Worm (Caenorhabditis elegans) whole organism, L1 larva: Measurements from ENCODE around the gene C06A8.6.

Experiments
- C16A3.4 ChIP-seq: fragments of 150-350 bp; optimal IDR thresholded peaks from 2 replicates; lab custom pipeline; 2014; ENCODE audit warnings: missing biosample characterization, missing genetic modification characterization
- F16B12.6 ChIP-seq: fragments of 150-350 bp; optimal IDR thresholded peaks from 2 replicates; lab custom pipeline; 2014; ENCODE audit warnings: missing biosample characterization, missing genetic modification characterization
- aha-1 ChIP-seq: fragments of 150-350 bp; optimal IDR thresholded peaks from 2 replicates; lab custom pipeline; 2014; ENCODE audit warnings: missing biosample characterization, missing genetic modification characterization
- aly-2 ChIP-seq: fragments of 150-350 bp; optimal IDR thresholded peaks from 2 replicates; lab custom pipeline; 2014; ENCODE audit warnings: missing biosample characterization, missing genetic modification characterization
- ama-1 ChIP-seq: fragments of 150-350 bp; optimal IDR thresholded peaks from 2 replicates; lab custom pipeline; 2014
- blmp-1 ChIP-seq: fragments of 150-350 bp; optimal IDR thresholded peaks from 2 replicates; lab custom pipeline; 2014; ENCODE audit warnings: missing biosample characterization, missing genetic modification characterization
- ceh-63 ChIP-seq: fragments of 200-800 bp; sonication (Bioruptor generic); optimal IDR thresholded peaks from 2 replicates; lab custom pipeline; 2018; ENCODE audit warnings: mild to moderate bottlenecking, missing genetic modification characterization, missing compliant biosample characterization
- ceh-8 ChIP-seq: fragments of 200-800 bp; sonication (Bioruptor generic); optimal IDR thresholded peaks from 2 replicates; lab custom pipeline; 2018; ENCODE audit warnings: mild to moderate bottlenecking, missing genetic modification characterization, moderate library complexity, missing compliant biosample characterization
- ceh-82 ChIP-seq, 3 experiments: fragments of 150-350 bp in 1 of 3; sonication (generic microtip) in 2 of 3; optimal IDR thresholded peaks; 2 replicates each; lab custom pipeline; 2014 to 2017; ENCODE audit warnings: missing biosample characterization in 3 of 3, missing genetic modification characterization in 3 of 3
- ceh-90 ChIP-seq: sonication (generic microtip); optimal IDR thresholded peaks from 2 replicates; lab custom pipeline; 2016; ENCODE audit warnings: missing genetic modification characterization, missing compliant biosample characterization
- ces-1 ChIP-seq: fragments of 150-350 bp; optimal IDR thresholded peaks from 2 replicates; lab custom pipeline; 2014; ENCODE audit warnings: missing biosample characterization, missing genetic modification reagents, missing genetic modification characterization
- dsc-1 ChIP-seq: sonication (generic microtip); optimal IDR thresholded peaks from 2 replicates; lab custom pipeline; 2016; ENCODE audit warnings: mild to moderate bottlenecking, missing genetic modification characterization, missing compliant biosample characterization
- efl-1 ChIP-seq, 4 experiments: fragments of 150-350 bp; optimal IDR thresholded peaks in 3 of 4; peaks in 1 of 4; 1 replicate in 1 of 4; 2 replicates in 3 of 4; lab custom pipeline; 2014; ENCODE audit warnings: missing biosample characterization in 2 of 4, missing genetic modification characterization in 2 of 4, missing genetic modification reagents in 2 of 4
- efl-3 ChIP-seq: fragments of 200-800 bp; sonication (Bioruptor generic); optimal IDR thresholded peaks from 2 replicates; lab custom pipeline; 2018; ENCODE audit warnings: mild to moderate bottlenecking, missing genetic modification characterization, missing compliant biosample characterization
- egl-27 ChIP-seq, 2 experiments: fragments of 150-350 bp in 1 of 2; sonication (generic microtip); optimal IDR thresholded peaks; 3 replicates each; lab custom pipeline; 2017 to 2018; ENCODE audit warnings: missing biosample characterization in 2 of 2, missing genetic modification characterization in 2 of 2, missing genetic modification reagents in 2 of 2
- elt-2 ChIP-seq: sonication (generic microtip); optimal IDR thresholded peaks from 2 replicates; lab custom pipeline; 2016; ENCODE audit warnings: missing genetic modification characterization, mild to moderate bottlenecking, inconsistent platforms, missing compliant biosample characterization, missing genetic modification reagents
- elt-3 ChIP-seq, 6 experiments: fragments of 150-350 bp in 1 of 6; sonication (generic microtip); optimal IDR thresholded peaks; 2 replicates each; lab custom pipeline; 2017 to 2018; ENCODE audit warnings: missing biosample characterization in 6 of 6, missing genetic modification characterization in 6 of 6, inconsistent platforms in 1 of 6
- ets-5 ChIP-seq: fragments of 200-800 bp; sonication (Bioruptor generic); IDR thresholded peaks from 2 replicates; pipeline ENCODE4 v1.3.6; 2022; ENCODE audit warnings: missing genetic modification characterization, missing compliant biosample characterization
- fkh-8 ChIP-seq: sonication (generic microtip); optimal IDR thresholded peaks from 2 replicates; lab custom pipeline; 2016; ENCODE audit warnings: mild to moderate bottlenecking, missing genetic modification characterization, missing compliant biosample characterization
- fos-1 ChIP-seq: fragments of 150-350 bp; optimal IDR thresholded peaks from 2 replicates; lab custom pipeline; 2014; ENCODE audit warnings: missing biosample characterization, missing genetic modification characterization
- grh-1 ChIP-seq: fragments of 200-800 bp; sonication (Bioruptor generic); IDR thresholded peaks from 2 replicates; pipeline ENCODE4 v1.3.6; 2022; ENCODE audit warnings: missing genetic modification reagents, missing genetic modification characterization, missing compliant biosample characterization
- hlh-17 ChIP-seq: fragments of 200-800 bp; sonication (Bioruptor generic); optimal IDR thresholded peaks from 2 replicates; lab custom pipeline; 2018; ENCODE audit warnings: missing genetic modification characterization, mild to moderate bottlenecking, missing compliant biosample characterization, moderate library complexity, borderline replicate concordance
- hlh-4 ChIP-seq: sonication (generic microtip); optimal IDR thresholded peaks from 2 replicates; lab custom pipeline; 2016; ENCODE audit warnings: mild to moderate bottlenecking, missing genetic modification characterization, missing compliant biosample characterization
- irx-1 ChIP-seq: sonication (generic microtip); optimal IDR thresholded peaks from 2 replicates; lab custom pipeline; 2016; ENCODE audit warnings: missing genetic modification characterization, missing compliant biosample characterization
- lin-13 ChIP-seq: fragments of 150-350 bp; optimal IDR thresholded peaks from 2 replicates; lab custom pipeline; 2014; ENCODE audit warnings: missing biosample characterization, missing genetic modification reagents, missing genetic modification characterization
- lin-15B ChIP-seq: fragments of 150-350 bp; sonication (generic microtip); optimal IDR thresholded peaks from 3 replicates; lab custom pipeline; 2014; ENCODE audit warnings: missing biosample characterization, missing genetic modification characterization
- lsy-2 ChIP-seq, 2 experiments: fragments of 150-350 bp; optimal IDR thresholded peaks; 2 replicates each; lab custom pipeline; 2014; ENCODE audit warnings: missing biosample characterization in 2 of 2, missing genetic modification characterization in 2 of 2
- mab-9 ChIP-seq: fragments of 200-800 bp; sonication (Bioruptor generic); IDR thresholded peaks from 2 replicates; pipeline ENCODE4 v1.3.6; 2022; ENCODE audit warnings: missing genetic modification reagents, missing genetic modification characterization, missing compliant biosample characterization
- mdl-1 ChIP-seq, 2 experiments: fragments of 150-350 bp; optimal IDR thresholded peaks; 2 replicates each; lab custom pipeline; 2014 to 2017; ENCODE audit warnings: missing biosample characterization in 2 of 2, missing genetic modification characterization in 2 of 2, inconsistent platforms in 1 of 2
- mep-1 ChIP-seq: fragments of 150-350 bp; optimal IDR thresholded peaks from 2 replicates; lab custom pipeline; 2014; ENCODE audit warnings: missing biosample characterization, missing genetic modification characterization
- nhr-11 ChIP-seq: fragments of 150-350 bp; optimal IDR thresholded peaks from 2 replicates; lab custom pipeline; 2014; ENCODE audit warnings: missing biosample characterization, missing genetic modification characterization
- nhr-19 ChIP-seq: fragments of 200-800 bp; sonication (Bioruptor generic); conservative IDR thresholded peaks from 2 replicates; pipeline ENCODE4 v1.3.6; 2022; ENCODE audit warnings: missing genetic modification characterization, missing compliant biosample characterization
- nhr-20 ChIP-seq: sonication (generic microtip); optimal IDR thresholded peaks from 2 replicates; lab custom pipeline; 2016; ENCODE audit warnings: mild to moderate bottlenecking, missing genetic modification characterization, missing compliant biosample characterization
- nhr-28 ChIP-seq: fragments of 150-350 bp; optimal IDR thresholded peaks from 2 replicates; lab custom pipeline; 2014; ENCODE audit warnings: missing biosample characterization, missing genetic modification characterization
- nhr-47 ChIP-seq: sonication (generic microtip); optimal IDR thresholded peaks from 2 replicates; lab custom pipeline; 2016; ENCODE audit warnings: mild to moderate bottlenecking, missing genetic modification characterization, moderate library complexity, missing compliant biosample characterization
- nhr-71 ChIP-seq: sonication (generic microtip); optimal IDR thresholded peaks from 2 replicates; lab custom pipeline; 2016; ENCODE audit warnings: mild to moderate bottlenecking, missing genetic modification characterization, moderate library complexity, missing compliant biosample characterization
- nhr-76 ChIP-seq: sonication (generic microtip); optimal IDR thresholded peaks from 2 replicates; lab custom pipeline; 2017; ENCODE audit warnings: missing biosample characterization, missing genetic modification characterization
- nhr-77 ChIP-seq: fragments of 150-350 bp; optimal IDR thresholded peaks from 2 replicates; lab custom pipeline; 2014; ENCODE audit warnings: missing biosample characterization, missing genetic modification characterization
- nhr-84 ChIP-seq: sonication (generic microtip); optimal IDR thresholded peaks from 2 replicates; lab custom pipeline; 2017; ENCODE audit warnings: missing biosample characterization, missing genetic modification characterization
- nhr-85 ChIP-seq: sonication (generic microtip); peaks from one replicate; lab custom pipeline; 2016; ENCODE audit warnings: missing genetic modification characterization, inconsistent platforms, missing compliant biosample characterization
- nhr-90 ChIP-seq: sonication (generic microtip); optimal IDR thresholded peaks from 2 replicates; lab custom pipeline; 2016; ENCODE audit warnings: mild to moderate bottlenecking, missing genetic modification characterization, missing compliant biosample characterization; ENCODE audit not compliant: poor library complexity
- pag-3 ChIP-seq: sonication (generic microtip); optimal IDR thresholded peaks from 2 replicates; lab custom pipeline; 2017; ENCODE audit warnings: missing genetic modification characterization, mild to moderate bottlenecking, missing compliant biosample characterization, antibody characterized with exemption, borderline replicate concordance; ENCODE audit not compliant: insufficient read depth
- rnt-1 ChIP-seq: sonication (generic microtip); optimal IDR thresholded peaks from 2 replicates; lab custom pipeline; 2016; ENCODE audit warnings: mild to moderate bottlenecking, missing genetic modification characterization, moderate library complexity, missing compliant biosample characterization
- skn-1 ChIP-seq: fragments of 150-350 bp; optimal IDR thresholded peaks from 2 replicates; lab custom pipeline; 2014; ENCODE audit warnings: missing biosample characterization, missing genetic modification characterization
- snpc-4 ChIP-seq: fragments of 150-350 bp; optimal IDR thresholded peaks from 2 replicates; lab custom pipeline; 2014; ENCODE audit warnings: missing biosample characterization, missing genetic modification characterization
- snu-23 ChIP-seq: sonication (generic microtip); optimal IDR thresholded peaks from 2 replicates; lab custom pipeline; 2016; ENCODE audit warnings: missing genetic modification characterization, missing compliant biosample characterization
- unc-62 ChIP-seq: fragments of 150-350 bp; optimal IDR thresholded peaks from 2 replicates; lab custom pipeline; 2014; ENCODE audit warnings: missing biosample characterization, missing genetic modification reagents, missing genetic modification characterization
- unc-86 ChIP-seq: sonication (generic microtip); optimal IDR thresholded peaks from 2 replicates; lab custom pipeline; 2016; ENCODE audit warnings: missing genetic modification characterization, missing compliant biosample characterization
- unc-98 ChIP-seq: fragments of 200-800 bp; sonication (Bioruptor generic); IDR thresholded peaks from 2 replicates; pipeline ENCODE4 v1.3.6; 2022; ENCODE audit warnings: missing genetic modification characterization, missing compliant biosample characterization
- vab-15 ChIP-seq: sonication (generic microtip); optimal IDR thresholded peaks from 2 replicates; lab custom pipeline; 2017; ENCODE audit warnings: missing genotype, mild to moderate bottlenecking, missing genetic modification characterization, missing compliant biosample characterization
- zip-4 ChIP-seq: fragments of 200-800 bp; sonication (Bioruptor generic); optimal IDR thresholded peaks from 2 replicates; lab custom pipeline; 2018; ENCODE audit warnings: mild to moderate bottlenecking, missing genetic modification characterization, moderate library complexity, missing compliant biosample characterization
- ztf-4 ChIP-seq: fragments of 150-350 bp; optimal IDR thresholded peaks from 2 replicates; lab custom pipeline; 2014; ENCODE audit warnings: missing biosample characterization, missing genetic modification characterization

Gene C06A8.6

ce11 chrII:7777320-7777978 is 5.2 kb downstream of the C06A8.6 start, which contains the start of gene mthf-1 (continued):
- TF ChIP-seq nhr-47 (tag; lab: Kevin White, UChicago) (no peak), mab-9 (GFP tag; lab: Robert Waterston, UW) (no peak), vab-15 (tag; lab: Kevin White, UChicago) (no peak), elt-3 (tag; optimal IDR thresholded peaks at IDR 0.05; lab: Kevin White, UChicago) (peak in 4 of 6 experiments; percentile 23 to 73 (median 67)), egl-27 (tag; optimal IDR thresholded peaks at IDR 0.05; lab: Kevin White, UChicago) (no peak), pag-3 (tag; lab: Kevin White, UChicago) (no peak), fos-1 (tag; lab: Kevin White, UChicago) (no peak), ceh-63 (GFP tag; lab: Kevin White, UChicago) (no peak), nhr-19 (GFP tag; lab: Robert Waterston, UW) (peak; percentile 15; the same call in 1 of the 2 replicates), nhr-11 (tag; lab: Kevin White, UChicago) (no peak), mep-1 (tag; lab: Kevin White, UChicago) (no peak), efl-3 (GFP tag; lab: Kevin White, UChicago) (no peak), ztf-4 (tag; lab: Kevin White, UChicago) (no peak), hlh-4 (tag; lab: Kevin White, UChicago) (no peak), snpc-4 (tag; lab: Kevin White, UChicago) (no peak), dsc-1 (tag; lab: Kevin White, UChicago) (no peak), nhr-84 (no peak), ceh-90 (tag; lab: Kevin White, UChicago) (no peak), ceh-8 (GFP tag; lab: Kevin White, UChicago) (no peak), F16B12.6 (no peak), unc-62 (GFP tag; lab: Kevin White, UChicago) (no peak), rnt-1 (tag; lab: Kevin White, UChicago) (no peak), efl-1 (optimal IDR thresholded peaks at IDR 0.05; lab: Kevin White, UChicago) (no peak), efl-1 (GFP tag; optimal IDR thresholded peaks at IDR 0.05 in 1 of 2; lab: Kevin White, UChicago) (peak in 1 of 2 experiments; percentile 6), ceh-82 (tag; optimal IDR thresholded peaks at IDR 0.05; lab: Kevin White, UChicago) (no peak), snu-23 (GFP tag; lab: Kevin White, UChicago) (peak; percentile 1), blmp-1 (tag; lab: Kevin White, UChicago) (peak; percentile 69), C16A3.4 (tag; lab: Kevin White, UChicago) (peak; percentile 2), nhr-90 (tag; lab: Kevin White, UChicago) (peak; percentile 66), unc-98 (GFP tag; lab: Robert Waterston, UW) (no peak), hlh-17 (no peak), lsy-2 (tag; optimal IDR thresholded peaks at IDR 0.05; lab: Kevin White, UChicago) (peak in 1 of 2 experiments; percentile 1), lin-15B (no peak), grh-1 (GFP tag; lab: Robert Waterston, UW) (no peak), nhr-71 (tag; lab: Kevin White, UChicago) (peak; percentile 47), ets-5 (GFP tag; lab: Robert Waterston, UW) (no peak), unc-86 (tag; lab: Kevin White, UChicago) (no peak), lin-13 (GFP tag; lab: Kevin White, UChicago) (no peak), aly-2 (tag; lab: Kevin White, UChicago) (no peak), nhr-85 (tag; lab: Kevin White, UChicago) (peak; percentile 70), aha-1 (tag; lab: Kevin White, UChicago) (no peak), ces-1 (no peak), nhr-76 (tag; lab: Kevin White, UChicago) (no peak), elt-2 (tag; lab: Kevin White, UChicago) (peak; percentile 86), zip-4 (no peak), nhr-77 (no peak), fkh-8 (tag; lab: Kevin White, UChicago) (no peak), mdl-1 (tag; optimal IDR thresholded peaks at IDR 0.05; lab: Kevin White, UChicago) (no peak), skn-1 (tag; lab: Kevin White, UChicago) (no peak), ama-1 (lab: Kevin White, UChicago) (no peak), nhr-20 (peak; percentile 41), nhr-28 (tag; lab: Kevin White, UChicago) (no peak), irx-1 (tag; lab: Kevin White, UChicago) (no peak)
